Fruit fly (Drosophila melanogaster) whole organism, wandering third instar larva: Measurements from ENCODE around the gene Irk1.

Experiments
- Dif ChIP-seq: fragments of 200-275, 200-300 bp; sonication (Bioruptor generic); optimal IDR thresholded peaks from 2 replicates; lab custom pipeline; 2018; ENCODE audit warnings: missing biosample characterization, missing genetic modification characterization; ENCODE audit not compliant: partially characterized antibody
- Mio ChIP-seq: sonication (Bioruptor generic); optimal IDR thresholded peaks from 2 replicates; lab custom pipeline; 2016; ENCODE audit warnings: missing biosample characterization, missing genetic modification characterization
- N ChIP-seq: fragments of >200 bp; optimal IDR thresholded peaks from 2 replicates; lab custom pipeline; 2018; ENCODE audit warnings: missing biosample characterization, missing external identifiers, missing genetic modification characterization
- br ChIP-seq: fragments of 200-800 bp; sonication (Bioruptor generic); optimal IDR thresholded peaks from 2 replicates; lab custom pipeline; 2016; ENCODE audit warnings: missing biosample characterization, missing genetic modification characterization
- dsf ChIP-seq: sonication (Bioruptor generic); optimal IDR thresholded peaks from 2 replicates; lab custom pipeline; 2016; ENCODE audit warnings: missing biosample characterization, missing genetic modification characterization, borderline replicate concordance
- fru ChIP-seq: fragments of 200-800 bp; sonication (Bioruptor generic); optimal IDR thresholded peaks from 3 replicates; lab custom pipeline; 2016; ENCODE audit warnings: missing biosample characterization, mild to moderate bottlenecking, missing genetic modification characterization
- h ChIP-seq: fragments of 200-800 bp; sonication (Bioruptor generic); optimal IDR thresholded peaks from 3 replicates; lab custom pipeline; 2016; ENCODE audit warnings: missing biosample characterization, mild to moderate bottlenecking, missing genetic modification characterization
- pan ChIP-seq: fragments of >200 bp; optimal IDR thresholded peaks from 2 replicates; lab custom pipeline; 2017
- usp ChIP-seq: fragments of >200 bp; optimal IDR thresholded peaks from 2 replicates; lab custom pipeline; 2017; ENCODE audit warnings: missing biosample characterization, missing genetic modification characterization

DNA sequence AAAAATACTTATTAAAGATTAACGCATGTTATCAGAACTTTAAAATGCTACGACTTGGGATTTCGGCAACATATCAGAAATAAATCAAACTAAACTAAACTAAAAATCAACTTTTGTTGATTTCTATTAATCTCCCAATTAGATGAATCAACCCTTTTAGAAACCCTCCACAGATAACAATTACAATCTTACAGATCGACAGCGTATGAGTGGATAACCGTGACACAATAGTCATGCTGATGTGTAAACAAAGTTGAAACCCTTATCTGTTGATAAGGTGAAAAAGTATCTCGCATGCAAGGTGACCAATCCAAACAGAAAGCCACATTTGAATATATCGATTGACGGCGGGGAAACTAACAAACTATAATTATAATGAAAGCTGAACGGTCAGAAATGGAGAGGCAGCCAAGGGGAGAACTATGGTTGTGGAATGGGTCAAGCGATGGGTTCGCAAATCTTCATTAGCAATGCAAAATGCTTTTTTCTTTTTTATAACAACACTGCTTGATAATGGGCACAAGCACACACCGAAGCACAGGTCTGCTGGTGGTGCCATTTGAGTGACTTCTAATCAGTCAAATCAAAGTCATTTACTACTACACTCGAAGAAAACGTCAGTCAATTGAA, 49.1 kb downstream of the Irk1 start:
- TF ChIP-seq usp (GFP tag; lab: Kevin White, UChicago) (no peak), Mio (no peak), pan (lab: Kevin White, UChicago) (no peak), N (GFP tag; lab: Kevin White, UChicago) (no peak), h (no peak), br (GFP tag; lab: Kevin White, UChicago) (no peak), dsf (GFP tag; lab: Kevin White, UChicago) (no peak), Dif (GFP tag; lab: Kevin White, UChicago) (no peak), fru (GFP tag; lab: Kevin White, UChicago) (no peak)
